Worm (Caenorhabditis elegans) whole organism, L3 larva: ENCODE data around the gene T04F3.5.

Source experiments
- ceh-16 ChIP-seq: sonication (generic microtip); optimal IDR thresholded peaks from 2 replicates; lab custom pipeline; 2017; ENCODE audit warnings: missing biosample characterization, missing genetic modification characterization
- nhr-12 ChIP-seq: fragments of 150-350 bp; optimal IDR thresholded peaks from 2 replicates; lab custom pipeline; 2014; ENCODE audit warnings: missing biosample characterization, missing genetic modification characterization
- nhr-28 ChIP-seq: fragments of 150-350 bp; optimal IDR thresholded peaks from 2 replicates; lab custom pipeline; 2014; ENCODE audit warnings: missing biosample characterization, missing genetic modification characterization
- nhr-43 ChIP-seq: sonication (generic microtip); optimal IDR thresholded peaks from 2 replicates; lab custom pipeline; 2016; ENCODE audit warnings: mild to moderate bottlenecking, missing genetic modification characterization, missing compliant biosample characterization; ENCODE audit not compliant: poor library complexity, severe bottlenecking
- pqm-1 ChIP-seq: fragments of 150-350 bp; optimal IDR thresholded peaks from 2 replicates; lab custom pipeline; 2017; ENCODE audit warnings: missing biosample characterization, missing genetic modification characterization, inconsistent platforms

ce11 chrV:11799252-11799822, 38.9 kb downstream of the T04F3.5 start:
- TF ChIP-seq ceh-16 (tag; lab: Kevin White, UChicago) (no peak), nhr-43 (tag; lab: Kevin White, UChicago) (peak; percentile 99), pqm-1 (no peak), nhr-12 (tag; lab: Kevin White, UChicago) (no peak), nhr-28 (tag; lab: Kevin White, UChicago) (no peak)
